Worm (Caenorhabditis elegans): Measurements from ENCODE around the gene C49F5.3.

C49F5.3 gene

DNA sequence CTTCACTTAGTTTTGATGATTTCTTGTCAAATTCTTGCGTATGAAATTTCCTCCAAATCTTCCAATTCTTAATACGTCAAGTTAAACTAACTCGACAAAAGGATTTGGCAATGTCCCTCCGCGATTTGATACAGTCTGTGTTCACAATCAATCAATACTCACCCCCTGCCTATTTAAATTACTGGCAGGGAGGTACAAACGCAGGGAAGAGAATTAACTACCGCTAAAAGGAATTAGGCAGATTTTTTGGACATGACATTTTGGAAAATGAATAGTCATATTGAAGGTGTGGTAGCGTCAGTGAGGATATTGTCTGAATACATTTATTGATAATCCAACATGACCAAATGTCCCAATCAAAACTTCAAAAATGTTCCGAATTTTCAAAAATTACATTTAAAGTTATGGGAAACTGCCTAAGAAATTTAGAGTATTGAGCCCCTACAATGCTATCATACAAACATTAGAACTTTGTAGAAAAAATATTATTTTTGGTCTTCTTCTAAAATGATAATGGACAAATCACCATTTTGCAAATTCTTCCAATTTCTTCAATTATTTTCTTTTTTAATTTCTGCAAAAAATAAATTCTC lies 46.0 kb downstream of the C49F5.3 start (continued):
- TF ChIP-seq F10E7.11 (tag; optimal IDR thresholded peaks at IDR 0.05) (peak; percentile 84), F23B12.7 (tag; optimal IDR thresholded peaks at IDR 0.05; ENCODE audit: insufficient read depth) (peak; percentile 90), snpc-1.1 (tag; optimal IDR thresholded peaks at IDR 0.05; ENCODE audit: insufficient read depth) (no peak), unc-130 (GFP tag; optimal IDR thresholded peaks at IDR 0.05) (peak; percentile 22), B0336.3 (GFP tag; IDR thresholded peaks at IDR 0.05) (peak; percentile 99), atf-7 (tag; optimal IDR thresholded peaks at IDR 0.05) (peak; percentile 98), F37B4.10 (GFP tag; IDR thresholded peaks at IDR 0.05) (0 out of 2 replicates have a peak, but pooled peaks have one; percentile 94), snpc-4 (GFP tag; optimal IDR thresholded peaks at IDR 0.05) (peak; percentile 64), snpc-4 (tag; optimal IDR thresholded peaks at IDR 0.05) (peak; percentile 75 to 88 (median 82)), hlh-26 (GFP tag; conservative IDR thresholded peaks at IDR 0.05) (no peak), mes-4 (tag; optimal IDR thresholded peaks at IDR 0.05) (no peak), C17E4.6 (GFP tag; IDR thresholded peaks at IDR 0.05) (peak; percentile 89), hsf-1 (GFP tag; IDR thresholded peaks at IDR 0.05) (no peak; the same call in 1 of the 2 replicates), cebp-1 (GFP tag; IDR thresholded peaks at IDR 0.05) (peak; percentile 67; the same call in 1 of the 2 replicates), cebp-1 (tag; optimal IDR thresholded peaks at IDR 0.05) (peak; percentile 97), nhr-90 (tag; optimal IDR thresholded peaks at IDR 0.05) (peak; percentile 81), snpc-1.3 (tag; optimal IDR thresholded peaks at IDR 0.05; ENCODE audit: insufficient read depth) (peak; percentile 24), mcd-1 (GFP tag; IDR thresholded peaks at IDR 0.05) (peak; percentile 87), dox-1 (GFP tag; IDR thresholded peaks at IDR 0.05) (peak; percentile 98), repo-1 (tag; optimal IDR thresholded peaks at IDR 0.05) (peak; percentile 98), hmg-1.2 (GFP tag; IDR thresholded peaks at IDR 0.05) (peak; percentile 85), Y95B8A.8 (GFP tag; IDR thresholded peaks at IDR 0.05) (peak; percentile 72; the same call in 1 of the 2 replicates), die-1 (tag; optimal IDR thresholded peaks at IDR 0.05) (peak; percentile 45), akir-1 (GFP tag; optimal IDR thresholded peaks at IDR 0.05) (peak; percentile 85), lin-54 (GFP tag; optimal IDR thresholded peaks at IDR 0.05) (peak; percentile 92), nhr-120 (GFP tag; IDR thresholded peaks at IDR 0.05) (peak; percentile 92), ceh-91 (GFP tag; IDR thresholded peaks at IDR 0.05) (peak; percentile 18; the same call in 1 of the 2 replicates), sptf-2 (GFP tag; optimal IDR thresholded peaks at IDR 0.05) (peak; percentile 55), pha-4 (tag; optimal IDR thresholded peaks at IDR 0.05) (peak; percentile 96), unc-62 (GFP tag; optimal IDR thresholded peaks at IDR 0.05) (peak; percentile 77), chd-7 (tag; optimal IDR thresholded peaks at IDR 0.05) (peak; percentile 97), D2030.7 (GFP tag; IDR thresholded peaks at IDR 0.05) (no peak), F52B5.7 (tag; optimal IDR thresholded peaks at IDR 0.05) (peak; percentile 93), ets-4 (GFP tag; optimal IDR thresholded peaks at IDR 0.05) (peak; percentile 93), hrde-1 (tag; optimal IDR thresholded peaks at IDR 0.05; ENCODE audit: borderline replicate concordance) (no peak)

DNA sequence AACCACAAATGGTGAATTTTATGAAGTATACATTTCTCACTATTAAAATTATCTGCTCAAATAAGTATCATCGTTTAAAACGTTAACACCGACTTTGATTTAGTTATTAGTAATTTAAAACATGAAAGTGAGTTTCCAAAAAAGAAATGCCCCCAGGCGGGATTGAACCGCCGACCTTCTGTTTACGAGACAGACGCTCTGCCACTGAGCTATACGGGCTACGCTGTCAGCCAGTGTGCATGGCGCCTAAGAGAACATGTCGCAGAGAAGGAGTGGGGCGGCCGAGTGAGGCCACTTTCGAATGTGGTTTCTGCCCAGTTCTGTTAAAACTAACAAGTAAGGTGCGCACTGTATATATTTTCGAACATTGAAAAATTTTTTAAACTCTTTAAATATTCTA lies 48.5 kb downstream of the C49F5.3 start:
- TF ChIP-seq F23B12.7 (tag; optimal IDR thresholded peaks at IDR 0.05; ENCODE audit: insufficient read depth): peak; percentile 45
- peak; percentile 84; the same call in 1 of the 2 replicates for TF ChIP-seq ztf-25 (GFP tag; IDR thresholded peaks at IDR 0.05)
- TF ChIP-seq dox-1 (GFP tag; IDR thresholded peaks at IDR 0.05): peak; percentile 81; the same call in 1 of the 2 replicates
- TF ChIP-seq lin-54 (GFP tag; optimal IDR thresholded peaks at IDR 0.05): peak; percentile 50
- no peak for TF ChIP-seq lsy-27 (tag; optimal IDR thresholded peaks at IDR 0.05; ENCODE audit: borderline replicate concordance, insufficient read depth)
- peak; percentile 86 for TF ChIP-seq nfyb-1 (GFP tag; IDR thresholded peaks at IDR 0.05)
- TF ChIP-seq F37B4.10 (GFP tag; IDR thresholded peaks at IDR 0.05): no peak
- TF ChIP-seq gei-17 (GFP tag; optimal IDR thresholded peaks at IDR 0.05): peak; percentile 89
- no peak for TF ChIP-seq madf-8 (GFP tag; conservative IDR thresholded peaks at IDR 0.05)
- peak; percentile 77 for TF ChIP-seq madf-10 (tag; optimal IDR thresholded peaks at IDR 0.05)
- TF ChIP-seq ztf-26 (tag; optimal IDR thresholded peaks at IDR 0.05): peak; percentile 71
- TF ChIP-seq lin-35 (GFP tag; optimal IDR thresholded peaks at IDR 0.05): no peak
- TF ChIP-seq aptf-3 (GFP tag; IDR thresholded peaks at IDR 0.05): no peak
- peak; percentile 83 for TF ChIP-seq D2030.7 (GFP tag; IDR thresholded peaks at IDR 0.05)
- no peak for TF ChIP-seq hsf-1 (GFP tag; IDR thresholded peaks at IDR 0.05)
- TF ChIP-seq nfya-1 (tag; optimal IDR thresholded peaks at IDR 0.05; ENCODE audit: borderline replicate concordance, insufficient read depth): no peak
- TF ChIP-seq snpc-1.3 (tag; optimal IDR thresholded peaks at IDR 0.05; ENCODE audit: insufficient read depth): peak; percentile 84
- peak; percentile 91 for TF ChIP-seq him-1 (tag; optimal IDR thresholded peaks at IDR 0.05)
- TF ChIP-seq B0336.3 (GFP tag; IDR thresholded peaks at IDR 0.05): peak; percentile 66; the same call in 1 of the 2 replicates
